Fruit fly (Drosophila melanogaster) whole organism, embryonic: Measurements from ENCODE around the gene CG6409.

Experiments
- CG11504 ChIP-seq: fragments of 200-800 bp; sonication (Bioruptor generic); optimal IDR thresholded peaks from 3 replicates; lab custom pipeline; 2019; ENCODE audit warnings: missing biosample characterization, mild to moderate bottlenecking, missing genetic modification characterization, moderate library complexity
- CG11723 ChIP-seq: fragments of 200-800 bp; sonication (Bioruptor generic); optimal IDR thresholded peaks from 2 replicates; lab custom pipeline; 2017; ENCODE audit warnings: missing biosample characterization, mild to moderate bottlenecking, missing genetic modification characterization
- CG17802 ChIP-seq: fragments of 200-800 bp; sonication (Bioruptor generic); optimal IDR thresholded peaks from 2 replicates; lab custom pipeline; 2018; ENCODE audit warnings: missing biosample characterization, mild to moderate bottlenecking, missing genetic modification characterization, moderate library complexity
- CG7372 ChIP-seq: fragments of 200-800 bp; sonication (Bioruptor generic); IDR thresholded peaks from 2 replicates; pipeline ENCODE4 v1.3.6; 2022; ENCODE audit warnings: missing biosample characterization, missing genetic modification characterization
- ERR ChIP-seq: fragments of 200-800 bp; sonication (Bioruptor generic); optimal IDR thresholded peaks from 2 replicates; lab custom pipeline; 2016; ENCODE audit warnings: missing biosample characterization, missing genetic modification characterization
- cwo ChIP-seq: fragments of 200-800 bp; sonication (Bioruptor generic); optimal IDR thresholded peaks from 3 replicates; lab custom pipeline; 2017; ENCODE audit warnings: missing biosample characterization, missing genetic modification characterization, mild to moderate bottlenecking, moderate library complexity, missing genetic modification reagents
- gfzf ChIP-seq: fragments of 200-800 bp; sonication (Bioruptor generic); optimal IDR thresholded peaks from 2 replicates; lab custom pipeline; 2016; ENCODE audit warnings: missing biosample characterization, mild to moderate bottlenecking, missing genetic modification characterization, moderate library complexity
- pb ChIP-seq: fragments of 200-800 bp; sonication (Bioruptor generic); optimal IDR thresholded peaks from 3 replicates; lab custom pipeline; 2016; ENCODE audit warnings: missing biosample characterization, missing genetic modification characterization
- ssp ChIP-seq: fragments of 200-800 bp; sonication (Bioruptor generic); IDR thresholded peaks from 2 replicates; pipeline ENCODE4 v1.3.6; 2022; ENCODE audit warnings: missing biosample characterization, missing genetic modification characterization
- zfh1 ChIP-seq: fragments of 200-800 bp; sonication (Bioruptor generic); IDR thresholded peaks from 3 replicates; pipeline ENCODE4 v1.3.6; 2022; ENCODE audit warnings: missing biosample characterization, missing genetic modification characterization

DNA sequence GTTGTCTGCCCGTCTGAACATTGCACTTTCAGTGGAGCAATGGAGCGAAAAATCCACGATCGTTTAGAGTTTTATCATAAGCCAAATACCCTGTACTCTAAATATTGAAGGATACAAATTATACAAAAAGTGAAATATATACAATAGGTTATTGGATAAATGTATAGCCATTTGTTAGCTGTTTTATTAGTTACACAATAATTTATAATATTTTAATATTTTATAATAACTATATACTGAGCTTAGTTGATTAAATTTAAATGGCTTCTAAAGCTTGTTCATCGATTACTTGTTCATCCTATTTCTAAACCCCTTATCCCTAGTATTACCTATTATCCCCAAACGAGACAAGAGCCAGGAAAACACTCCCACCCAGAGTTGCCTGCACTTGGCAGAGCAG, 40.8 kb upstream of the CG6409 start:
- TF ChIP-seq gfzf (GFP tag; lab: Kevin White, UChicago) (no peak), CG11504 (no peak), ERR (GFP tag; lab: Kevin White, UChicago) (no peak), CG17802 (tag; lab: Kevin White, UChicago) (no peak), CG11723 (GFP tag; lab: Kevin White, UChicago) (no peak), cwo (GFP tag; lab: Kevin White, UChicago) (no peak), CG7372 (GFP tag; lab: Robert Waterston, UW) (no peak), pb (GFP tag; lab: Kevin White, UChicago) (no peak), ssp (GFP tag; lab: Robert Waterston, UW) (no peak), zfh1 (GFP tag; lab: Robert Waterston, UW) (no peak)
